Worm (Caenorhabditis elegans) whole organism, L4/young adult: ENCODE data around the gene F36D3.5.
"Not testable (repeated sequence)": the region's sequence is repeated elsewhere in the genome, so short reads cannot be mapped to it uniquely, and the experiment has no call there.

ENCODE experiments used
- W03F9.2 ChIP-seq: fragments of 150-350 bp; optimal IDR thresholded peaks from 2 replicates; lab custom pipeline; 2014; ENCODE audit warnings: missing biosample characterization, missing genetic modification characterization
- dao-5 ChIP-seq: sonication (generic microtip); optimal IDR thresholded peaks from 2 replicates; lab custom pipeline; 2016; ENCODE audit warnings: missing genotype, missing genetic modification characterization, moderate library complexity, missing compliant biosample characterization
- him-1 ChIP-seq: sonication (generic microtip); optimal IDR thresholded peaks from 2 replicates; lab custom pipeline; 2016; ENCODE audit warnings: missing genotype, missing genetic modification reagents, missing genetic modification characterization, missing compliant biosample characterization

Gene F36D3.5

DNA sequence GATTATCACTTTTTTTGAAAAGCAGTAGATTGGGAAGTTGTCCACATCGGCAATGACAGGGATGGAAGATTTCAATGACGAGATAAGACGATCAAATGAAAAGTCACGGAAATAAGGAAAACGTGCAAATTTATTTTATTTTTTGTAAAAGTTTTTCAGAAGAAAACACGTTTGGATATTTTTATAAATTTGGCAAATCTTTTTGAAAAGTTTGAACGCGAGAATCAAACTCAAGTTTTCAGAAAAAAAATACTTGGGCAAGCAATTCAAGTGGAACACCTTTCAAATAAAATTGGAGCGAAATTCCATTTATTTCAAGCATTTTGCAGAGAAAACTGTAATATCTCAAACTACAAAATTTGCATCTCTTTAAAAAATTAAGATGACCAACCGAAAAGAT, at the start of gene F36D3.5:
Gene F36D3.5, minus strand, starts transcription at position 101 of the 400 bp plus-strand sequence.
- TF ChIP-seq W03F9.2, dao-5, him-1 (tag; lab: Kevin White, UChicago): not testable (repeated sequence)

DNA sequence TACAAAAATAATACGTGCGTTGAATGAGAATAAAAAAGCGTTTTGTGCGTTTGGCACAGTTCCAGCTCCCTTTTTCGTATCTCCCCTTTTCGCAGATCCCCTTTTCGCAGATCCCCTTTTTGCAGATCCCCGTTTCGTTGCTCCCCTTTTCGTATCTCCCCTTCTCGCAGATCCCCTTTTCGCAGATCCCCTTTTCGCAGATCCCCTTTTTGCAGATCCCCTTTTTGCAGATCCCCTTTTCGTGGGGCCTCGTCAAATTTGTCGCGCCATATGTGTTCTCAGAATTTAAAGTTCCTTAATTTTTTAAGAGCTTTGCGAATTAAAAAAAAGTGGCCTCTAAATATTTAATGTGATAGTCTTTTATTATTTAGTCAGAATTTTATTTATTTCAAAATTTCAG, 37.9 kb upstream of the F36D3.5 start, which contains the start of gene Y32B12B.4:
Gene Y32B12B.4, plus strand, starts transcription at position 399 of the 400 bp plus-strand sequence.
- no peak for TF ChIP-seq W03F9.2 (tag; lab: Kevin White, UChicago)
- TF ChIP-seq him-1 (tag; lab: Kevin White, UChicago): no peak
- no peak for TF ChIP-seq dao-5 (tag; lab: Kevin White, UChicago)

DNA sequence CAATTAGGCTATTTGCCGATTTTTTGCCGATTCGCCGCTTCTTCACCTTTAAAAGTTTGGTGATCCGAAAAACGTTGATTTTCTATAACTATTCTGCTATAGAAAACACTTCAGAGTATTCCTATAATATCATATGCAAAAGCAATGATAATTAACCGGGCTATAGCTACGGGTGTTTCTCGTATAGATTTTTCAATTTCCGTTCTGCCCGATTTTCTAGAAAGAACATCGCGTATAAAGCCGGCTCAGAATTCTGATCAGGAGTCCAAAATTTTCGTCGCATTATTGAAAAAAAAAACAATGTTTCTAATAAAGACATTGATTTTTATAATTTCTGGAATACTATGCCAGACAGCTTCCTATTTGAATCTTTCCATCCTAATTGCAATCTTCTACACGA, 35.6 kb upstream of the F36D3.5 start, which contains the start of gene srbc-65:
Gene srbc-65, plus strand, starts transcription at position 301 of the 400 bp plus-strand sequence.
- no peak for TF ChIP-seq W03F9.2 (tag; lab: Kevin White, UChicago)
- TF ChIP-seq dao-5 (tag; lab: Kevin White, UChicago): no peak
- TF ChIP-seq him-1 (tag; lab: Kevin White, UChicago): no peak

DNA sequence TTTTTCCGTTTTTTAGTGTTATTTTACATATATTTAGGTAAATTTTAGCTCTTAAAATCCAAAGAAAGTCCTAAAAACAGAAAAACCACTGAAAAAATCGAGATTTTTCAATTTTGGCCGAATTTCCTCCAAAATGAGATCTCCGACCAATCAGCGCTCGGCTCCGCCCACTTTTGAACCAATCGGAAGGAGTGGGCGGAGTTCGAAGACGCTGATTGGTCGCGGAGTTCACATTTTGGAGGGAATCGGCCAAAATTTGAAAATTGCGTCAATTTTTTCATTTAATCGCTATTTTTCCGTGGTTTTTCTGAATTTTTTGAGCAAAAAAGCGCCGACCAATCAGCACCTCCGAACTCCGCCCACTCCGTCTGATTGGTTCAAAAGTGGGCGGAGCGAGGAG, 25.6 kb upstream of the F36D3.5 start:
- no peak for TF ChIP-seq W03F9.2 (tag; lab: Kevin White, UChicago)
- no peak for TF ChIP-seq him-1 (tag; lab: Kevin White, UChicago)
- no peak for TF ChIP-seq dao-5 (tag; lab: Kevin White, UChicago)

DNA sequence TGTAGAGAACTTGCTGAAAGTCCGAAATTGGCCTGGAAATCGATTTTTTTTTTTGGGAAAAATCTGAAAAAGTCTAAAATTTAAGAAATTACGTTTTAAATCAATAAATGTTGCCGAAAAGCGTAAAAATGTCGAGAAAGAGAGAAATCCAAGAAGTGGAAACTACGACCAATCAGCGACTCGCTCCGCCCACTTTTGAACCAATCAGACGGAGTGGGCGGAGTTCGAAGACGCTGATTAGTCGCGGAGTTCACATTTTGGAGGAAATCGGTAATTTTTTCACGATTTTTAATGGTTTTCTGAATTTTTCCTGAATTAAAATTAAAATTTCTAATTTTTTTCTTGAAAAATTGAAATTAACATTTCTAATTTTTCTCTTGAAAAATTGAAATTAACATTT, 24.6 kb upstream of the F36D3.5 start:
- TF ChIP-seq him-1 (tag; lab: Kevin White, UChicago): no peak
- no peak for TF ChIP-seq dao-5 (tag; lab: Kevin White, UChicago)
- no peak for TF ChIP-seq W03F9.2 (tag; lab: Kevin White, UChicago)

DNA sequence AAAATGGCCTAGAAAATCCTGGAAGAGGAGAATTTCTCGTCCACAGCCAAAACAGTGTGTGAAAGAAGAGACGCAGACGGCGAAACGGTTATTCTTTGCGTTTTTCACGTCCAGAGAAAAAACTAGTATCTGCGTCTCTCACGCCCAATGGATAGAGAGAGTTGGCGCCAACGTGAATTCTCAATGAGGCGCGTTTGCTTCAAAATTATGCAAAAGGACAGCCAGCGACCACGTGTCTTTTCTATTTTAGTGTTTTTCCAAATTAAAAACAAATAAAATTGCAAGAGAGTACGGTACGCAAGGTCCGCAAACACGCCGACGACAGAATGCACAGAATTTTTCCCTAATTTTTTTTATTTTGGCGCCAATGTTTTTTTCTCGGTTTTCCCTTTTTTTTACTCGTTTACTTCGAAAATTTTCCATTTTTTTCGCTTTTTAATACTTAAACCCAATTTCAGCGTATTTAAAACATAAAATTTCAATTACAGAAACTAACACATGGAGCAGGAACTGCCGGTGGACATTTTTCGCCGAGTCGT, 22.9 kb upstream of the F36D3.5 start, which contains the start of gene Y32B12B.2:
Gene Y32B12B.2, plus strand, starts transcription at position 489 of the 539 bp plus-strand sequence.
- no peak for TF ChIP-seq W03F9.2 (tag; lab: Kevin White, UChicago)
- TF ChIP-seq him-1 (tag; lab: Kevin White, UChicago): no peak
- TF ChIP-seq dao-5 (tag; lab: Kevin White, UChicago): no peak

DNA sequence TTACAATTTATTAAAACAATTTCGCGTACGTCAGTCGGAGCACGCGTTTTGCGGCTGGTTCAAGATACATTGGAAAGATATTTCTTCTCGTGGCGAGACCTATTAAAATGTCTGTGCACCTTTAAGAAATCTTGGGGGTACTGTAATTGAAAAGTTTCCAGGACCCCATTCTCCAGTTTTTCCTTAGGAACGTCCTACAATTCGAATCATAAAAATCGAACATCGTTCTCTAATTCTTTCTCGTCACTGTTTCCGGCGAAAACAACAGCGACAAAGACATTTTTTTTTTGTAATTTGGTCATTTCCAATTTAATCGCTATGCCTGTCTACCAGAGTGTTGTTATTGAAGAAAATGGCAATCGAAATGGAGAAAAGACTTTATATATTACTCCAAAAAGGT, 21.7 kb upstream of the F36D3.5 start, which contains the start of gene Y32B12B.1:
Gene Y32B12B.1, plus strand, starts transcription at position 301 of the 400 bp plus-strand sequence.
- no peak for TF ChIP-seq W03F9.2 (tag; lab: Kevin White, UChicago)
- no peak for TF ChIP-seq him-1 (tag; lab: Kevin White, UChicago)
- TF ChIP-seq dao-5 (tag; lab: Kevin White, UChicago): no peak

DNA sequence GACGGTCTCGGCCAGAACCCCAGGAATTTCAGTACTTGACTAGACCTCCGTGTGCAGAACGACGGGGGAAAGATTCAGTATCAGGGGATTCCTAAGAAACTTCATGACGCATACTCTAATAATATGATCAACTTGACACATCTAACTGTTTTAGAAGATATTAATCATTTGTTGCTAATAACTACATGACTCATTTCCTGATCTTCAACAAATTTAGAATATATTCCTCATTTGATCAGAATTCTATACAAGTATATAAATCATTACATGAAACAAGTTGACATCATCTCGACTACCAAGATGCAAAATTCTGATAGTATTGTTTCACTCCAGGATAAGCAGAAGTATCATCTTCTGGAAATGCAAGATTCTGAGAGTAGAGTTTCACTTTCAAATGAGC, 20.1 kb upstream of the F36D3.5 start, which contains the start of gene Y32B12B.8:
Gene Y32B12B.8, plus strand, starts transcription at position 301 of the 400 bp plus-strand sequence.
- TF ChIP-seq dao-5 (tag; lab: Kevin White, UChicago) (no peak), him-1 (tag; lab: Kevin White, UChicago) (no peak), W03F9.2 (tag; lab: Kevin White, UChicago) (no peak)

DNA sequence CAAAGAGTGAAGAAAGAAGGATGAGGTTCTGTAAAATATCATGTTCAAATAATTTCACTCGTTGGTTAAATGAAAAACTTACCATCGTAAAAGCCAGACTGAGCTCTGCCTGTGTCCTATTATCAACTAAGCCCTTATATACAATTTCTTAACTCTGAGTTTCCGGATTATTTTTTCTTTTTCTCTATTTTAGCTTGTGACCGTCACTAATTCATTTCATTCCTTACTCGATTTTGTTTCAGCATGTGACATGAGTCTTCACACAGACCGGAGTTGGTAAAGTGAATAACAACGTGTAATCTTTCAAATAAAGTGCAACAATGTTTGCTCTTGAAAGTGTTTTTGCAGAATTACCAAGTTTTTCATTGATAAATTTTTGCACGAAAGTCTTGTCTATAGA, 19.0 kb upstream of the F36D3.5 start, which contains the start of gene cpr-2:
Gene cpr-2, minus strand, starts transcription at position 101 of the 400 bp plus-strand sequence.
- TF ChIP-seq him-1 (tag; lab: Kevin White, UChicago) (no peak), dao-5 (tag; lab: Kevin White, UChicago) (no peak), W03F9.2 (tag; lab: Kevin White, UChicago) (no peak)

DNA sequence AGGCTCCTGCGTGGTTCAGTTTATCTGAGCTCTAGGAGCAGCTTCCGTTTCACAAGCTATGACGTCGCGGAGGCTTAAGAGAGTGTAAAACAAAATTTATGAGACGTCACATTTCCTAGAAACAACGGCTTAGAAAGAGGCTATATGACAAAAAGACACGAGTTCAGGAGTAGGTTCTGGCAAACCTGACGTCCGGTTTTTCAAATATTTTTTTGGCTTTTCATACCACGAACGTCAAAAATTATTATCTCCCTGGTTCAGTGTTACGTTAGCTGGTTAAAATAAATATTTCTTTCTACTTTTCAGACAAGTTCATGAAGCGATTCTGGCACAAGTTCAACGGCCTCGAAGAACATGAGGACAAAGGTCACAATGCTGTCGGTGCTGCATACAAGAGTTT, 12.8 kb upstream of the F36D3.5 start, which contains the start of gene F36D3.16:
Gene F36D3.16, plus strand, starts transcription at position 301 of the 400 bp plus-strand sequence.
- no peak for TF ChIP-seq dao-5 (tag; lab: Kevin White, UChicago)
- no peak for TF ChIP-seq him-1 (tag; lab: Kevin White, UChicago)

DNA sequence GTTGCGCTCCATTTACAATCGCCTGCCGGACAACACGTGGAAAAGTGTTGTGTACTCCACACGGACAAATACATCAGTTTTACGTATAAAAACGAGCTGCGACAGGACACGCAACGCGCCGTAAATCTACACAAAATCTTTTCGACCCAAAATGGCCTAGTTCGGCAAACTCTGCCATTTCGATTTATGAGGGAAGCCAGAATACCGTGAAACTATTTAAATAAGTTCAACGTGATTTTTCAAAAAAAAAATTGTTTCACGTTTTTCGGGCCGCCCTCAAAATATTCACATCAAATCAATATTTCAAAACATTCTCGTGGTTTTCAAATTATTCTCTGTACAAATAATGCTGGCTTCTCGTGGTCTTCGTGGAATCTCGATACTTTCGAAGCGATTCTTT, 11.8 kb upstream of the F36D3.5 start, which contains the start of gene F36D3.8:
Gene F36D3.8, plus strand, starts transcription at position 301 of the 400 bp plus-strand sequence.
- no peak for TF ChIP-seq dao-5 (tag; lab: Kevin White, UChicago)
- TF ChIP-seq W03F9.2 (tag; lab: Kevin White, UChicago): no peak
- TF ChIP-seq him-1 (tag; lab: Kevin White, UChicago): no peak

DNA sequence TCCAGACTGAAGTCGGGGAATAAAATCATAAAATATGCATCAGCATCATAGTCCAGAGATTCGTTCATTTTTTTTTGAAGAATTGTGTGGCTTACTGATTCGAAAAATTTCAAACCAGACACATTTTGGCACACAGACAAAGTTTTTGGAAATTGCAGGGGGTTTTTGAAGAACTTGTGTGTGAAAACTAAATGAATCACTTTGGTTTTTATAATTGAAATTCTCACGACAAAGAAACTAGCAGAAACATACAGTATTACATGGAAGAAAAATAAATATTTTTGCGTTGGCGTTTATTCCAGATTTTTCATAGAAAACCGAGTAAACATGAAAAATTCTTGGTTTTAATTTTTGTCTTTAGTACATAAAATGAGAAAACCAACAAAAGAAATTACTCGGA, 7.2 kb upstream of the F36D3.5 start, which contains the start of gene srw-34:
Gene srw-34, minus strand, starts transcription at position 101 of the 400 bp plus-strand sequence.
- TF ChIP-seq dao-5 (tag; lab: Kevin White, UChicago) (no peak), W03F9.2 (tag; lab: Kevin White, UChicago) (no peak), him-1 (tag; lab: Kevin White, UChicago) (no peak)

DNA sequence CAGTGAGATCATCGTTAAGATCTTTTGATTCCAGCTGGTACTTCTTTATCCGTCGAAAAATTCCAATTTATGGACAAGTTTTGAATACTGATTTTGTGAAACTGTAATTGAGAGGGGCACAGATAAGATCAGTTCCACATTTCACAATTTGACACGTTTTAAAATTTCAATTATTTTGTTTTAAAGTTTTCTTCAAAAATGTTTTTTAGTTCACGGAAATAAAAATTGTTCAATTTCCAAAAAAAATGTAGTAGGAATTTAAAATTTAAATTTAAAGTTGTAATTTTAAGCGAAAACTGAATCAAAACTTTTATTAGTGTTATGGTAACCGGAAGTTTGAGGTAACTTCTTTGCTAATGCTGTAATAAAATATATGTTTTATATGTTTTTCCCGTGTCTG, 2.6 kb upstream of the F36D3.5 start, which contains the start of gene F36D3.4:
Gene F36D3.4, minus strand, starts transcription at position 101 of the 400 bp plus-strand sequence.
- TF ChIP-seq dao-5 (tag; lab: Kevin White, UChicago) (no peak), him-1 (tag; lab: Kevin White, UChicago) (no peak), W03F9.2 (tag; lab: Kevin White, UChicago) (no peak)
